Fruit fly (Drosophila melanogaster): Measurements from ENCODE around the gene lmgB.

DNA sequence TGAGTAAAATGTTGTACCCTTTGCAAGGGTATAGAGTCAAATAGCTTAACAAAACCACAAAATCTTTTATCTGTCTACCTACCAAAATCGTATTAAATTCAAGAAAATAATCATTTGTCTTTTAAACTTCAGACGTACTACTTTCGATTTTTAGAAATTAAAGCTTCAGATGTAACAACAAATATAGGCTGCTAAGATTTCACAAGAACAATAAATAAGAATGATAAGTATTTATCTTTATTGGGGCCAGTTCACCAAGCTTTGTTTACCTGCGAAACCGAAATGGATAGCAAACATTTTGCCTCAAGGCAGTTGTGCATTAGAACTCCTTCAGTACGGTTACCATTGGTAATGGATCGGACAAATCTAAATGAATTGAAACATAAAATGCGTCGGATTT lies 38.0 kb downstream of the lmgB start, which contains the start of gene CG43400:
- no peak for TF ChIP-seq usp (GFP tag; optimal IDR thresholded peaks at IDR 0.05)
- TF ChIP-seq pan (optimal IDR thresholded peaks at IDR 0.05), result no peak

Data from whole organism.